Fruit fly (Drosophila melanogaster) whole organism, adult: Measurements from ENCODE around the gene Cypl.

Source experiments
- CG5204 ChIP-seq: fragments of 200-800 bp; sonication (Bioruptor generic); optimal IDR thresholded peaks from 2 replicates; lab custom pipeline; 2016; ENCODE audit warnings: missing biosample characterization, missing genetic modification characterization
- Clk ChIP-seq: fragments of 200-800 bp; sonication (Bioruptor generic); optimal IDR thresholded peaks from 2 replicates; lab custom pipeline; 2017; ENCODE audit warnings: missing biosample characterization, missing genetic modification characterization
- tj ChIP-seq: fragments of 200-800 bp; sonication (Bioruptor generic); optimal IDR thresholded peaks from 3 replicates; lab custom pipeline; 2017; ENCODE audit warnings: missing biosample characterization, mild to moderate bottlenecking, missing genetic modification characterization, moderate library complexity

DNA sequence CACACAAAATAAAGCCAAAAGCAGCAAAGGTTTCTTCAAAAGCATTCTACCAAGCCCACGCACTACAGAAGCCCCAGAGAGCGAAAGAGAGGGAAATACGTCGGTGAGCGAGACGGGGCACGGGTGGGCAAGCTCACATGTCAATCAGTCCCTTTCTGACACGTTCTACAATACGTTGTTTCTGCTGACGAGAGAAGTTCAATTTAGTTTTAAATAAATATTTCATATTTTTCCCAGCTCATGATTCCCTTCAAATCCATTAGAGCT lies 8.0 kb upstream of the Cypl start:
- TF ChIP-seq Clk (no peak), tj (GFP tag; lab: Kevin White, UChicago) (peak; percentile 78), CG5204 (GFP tag; lab: Kevin White, UChicago) (no peak)
